In the genomic region with DNA sequence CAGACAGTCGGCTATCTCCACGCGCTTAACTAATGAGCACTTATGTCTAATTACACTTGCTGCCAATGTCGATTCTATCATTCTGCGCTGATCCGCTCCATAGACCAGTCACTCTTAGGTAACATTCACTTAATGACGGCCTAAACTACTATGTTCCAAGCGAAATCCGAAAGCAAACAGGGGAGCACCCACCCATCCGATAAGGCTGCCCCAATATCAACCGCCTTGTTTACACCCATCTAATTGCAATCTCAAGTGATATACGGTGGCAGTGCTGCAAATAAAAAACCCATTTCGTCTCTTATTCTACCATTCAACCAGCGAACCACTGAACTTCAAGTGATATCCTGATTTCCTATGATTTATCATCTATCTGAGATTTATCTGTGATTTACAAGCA, we compare ENCODE assay signal across 1 fruit fly cellular context.
TF ChIP-seq lines count a peak whose summit lies in the region.

No protein-coding gene starts in this region.

TF ChIP-seq in whole organism, embryonic, 481 proteins besides CTCF, POLR2A, EP300 and RAD21 (continued from another document and continues in another):
- TF ChIP-seq Mes4 (GFP tag; optimal IDR thresholded peaks at IDR 0.05; lab: Kevin White, UChicago) (no peak), pita (GFP tag; optimal IDR thresholded peaks at IDR 0.05; lab: Kevin White, UChicago) (no peak), Trl (optimal IDR thresholded peaks at IDR 0.05; lab: Kevin White, UChicago) (no peak), Trl (GFP tag; optimal IDR thresholded peaks at IDR 0.05; lab: Kevin White, UChicago) (no peak), tup (GFP tag; optimal IDR thresholded peaks at IDR 0.05; lab: Kevin White, UChicago) (no peak), rib (GFP tag; IDR thresholded peaks at IDR 0.05; lab: Robert Waterston, UW) (peak; percentile 51; the same call in 1 of the 2 replicates), pros (GFP tag; optimal IDR thresholded peaks at IDR 0.05; lab: Kevin White, UChicago) (no peak), CG3281 (GFP tag; optimal IDR thresholded peaks at IDR 0.05; lab: Kevin White, UChicago) (peak; percentile 64), amos (GFP tag; IDR thresholded peaks at IDR 0.05; lab: Robert Waterston, UW; ENCODE audit: partially characterized antibody) (no peak), Jarid2 (GFP tag; optimal IDR thresholded peaks at IDR 0.05; lab: Kevin White, UChicago) (peak; percentile 21), zf30C (GFP tag; optimal IDR thresholded peaks at IDR 0.05; lab: Kevin White, UChicago) (no peak), CG11560 (tag; IDR thresholded peaks at IDR 0.05; lab: Robert Waterston, UW) (no peak), Vsx1 (GFP tag; optimal IDR thresholded peaks at IDR 0.05; lab: Kevin White, UChicago) (no peak), tna (GFP tag; IDR thresholded peaks at IDR 0.05; lab: Robert Waterston, UW; ENCODE audit: partially characterized antibody) (no peak), Asciz (GFP tag; optimal IDR thresholded peaks at IDR 0.05; lab: Kevin White, UChicago) (peak; percentile 34), nmo (GFP tag; optimal IDR thresholded peaks at IDR 0.05; lab: Kevin White, UChicago) (no peak), CG8765 (GFP tag; IDR thresholded peaks at IDR 0.05; lab: Robert Waterston, UW) (no peak), slp2 (GFP tag; optimal IDR thresholded peaks at IDR 0.05; lab: Kevin White, UChicago) (no peak), fd3F (GFP tag; optimal IDR thresholded peaks at IDR 0.05; lab: Kevin White, UChicago) (peak; percentile 18), CG14014 (GFP tag; IDR thresholded peaks at IDR 0.05; lab: Robert Waterston, UW) (peak; percentile 13; the same call in 1 of the 2 replicates), sc (optimal IDR thresholded peaks at IDR 0.05; lab: Kevin White, UChicago) (no peak), sc (GFP tag; optimal IDR thresholded peaks at IDR 0.05; lab: Kevin White, UChicago) (no peak), yki (optimal IDR thresholded peaks at IDR 0.05; lab: Kevin White, UChicago) (no peak), CG11696 (GFP tag; IDR thresholded peaks at IDR 0.05; lab: Robert Waterston, UW) (no peak), CG11695 (GFP tag; IDR thresholded peaks at IDR 0.05; lab: Robert Waterston, UW) (no peak), CG15514 (GFP tag; optimal IDR thresholded peaks at IDR 0.05; lab: Kevin White, UChicago) (peak; percentile 72), luna (GFP tag; optimal IDR thresholded peaks at IDR 0.05; lab: Kevin White, UChicago) (peak; percentile 3), CG30020 (tag; optimal IDR thresholded peaks at IDR 0.05; lab: Kevin White, UChicago) (no peak), CG11085 (GFP tag; IDR thresholded peaks at IDR 0.05; lab: Robert Waterston, UW) (no peak), CG12236 (GFP tag; optimal IDR thresholded peaks at IDR 0.05; lab: Kevin White, UChicago) (no peak), ssp (GFP tag; IDR thresholded peaks at IDR 0.05; lab: Robert Waterston, UW) (no peak), CG3995 (GFP tag; optimal IDR thresholded peaks at IDR 0.05; lab: Kevin White, UChicago) (peak; percentile 4), CG9437 (GFP tag; optimal IDR thresholded peaks at IDR 0.05; lab: Kevin White, UChicago) (no peak), twi (tag; optimal IDR thresholded peaks at IDR 0.05; lab: Kevin White, UChicago) (no peak), Sry-β (GFP tag; optimal IDR thresholded peaks at IDR 0.05; lab: Kevin White, UChicago) (no peak), CG11723 (GFP tag; optimal IDR thresholded peaks at IDR 0.05; lab: Kevin White, UChicago) (no peak), gem (tag; optimal IDR thresholded peaks at IDR 0.05; lab: Kevin White, UChicago) (no peak), mam (GFP tag; optimal IDR thresholded peaks at IDR 0.05; lab: Kevin White, UChicago) (no peak), Dp (GFP tag; optimal IDR thresholded peaks at IDR 0.05; lab: Kevin White, UChicago) (no peak), MESR4 (GFP tag; optimal IDR thresholded peaks at IDR 0.05; lab: Kevin White, UChicago) (no peak), CG7987 (GFP tag; optimal IDR thresholded peaks at IDR 0.05; lab: Kevin White, UChicago) (peak; percentile 75), CG6689 (GFP tag; IDR thresholded peaks at IDR 0.05; lab: Robert Waterston, UW) (no peak), bbx (GFP tag; IDR thresholded peaks at IDR 0.05; lab: Robert Waterston, UW; ENCODE audit: partially characterized antibody) (no peak), HHEX (GFP tag; optimal IDR thresholded peaks at IDR 0.05; lab: Kevin White, UChicago) (peak; percentile 70), schlank (tag; optimal IDR thresholded peaks at IDR 0.05; lab: Kevin White, UChicago) (peak; percentile 38), gce (GFP tag; IDR thresholded peaks at IDR 0.05; lab: Robert Waterston, UW) (no peak), Max (GFP tag; optimal IDR thresholded peaks at IDR 0.05; lab: Kevin White, UChicago) (no peak), CG14050 (GFP tag; IDR thresholded peaks at IDR 0.05; lab: Robert Waterston, UW) (no peak), CG2120 (GFP tag; optimal IDR thresholded peaks at IDR 0.05; lab: Kevin White, UChicago) (peak; percentile 11), ase (GFP tag; IDR thresholded peaks at IDR 0.05; lab: Robert Waterston, UW) (no peak), CG17328 (GFP tag; IDR thresholded peaks at IDR 0.05; lab: Robert Waterston, UW) (no peak), hth (optimal IDR thresholded peaks at IDR 0.05; lab: Kevin White, UChicago) (no peak), H2.0 (GFP tag; IDR thresholded peaks at IDR 0.05; lab: Robert Waterston, UW) (no peak), Dll (GFP tag; IDR thresholded peaks at IDR 0.05; lab: Robert Waterston, UW; ENCODE audit: partially characterized antibody) (no peak), br (optimal IDR thresholded peaks at IDR 0.05; lab: Kevin White, UChicago) (no peak), CG5953 (GFP tag; IDR thresholded peaks at IDR 0.05; lab: Robert Waterston, UW) (no peak), CG10267 (tag; optimal IDR thresholded peaks at IDR 0.05; lab: Kevin White, UChicago) (no peak), ci (GFP tag; IDR thresholded peaks at IDR 0.05; lab: Robert Waterston, UW) (peak; percentile 36; the same call in 1 of the 3 replicates), CG4707 (GFP tag; optimal IDR thresholded peaks at IDR 0.05; lab: Kevin White, UChicago) (no peak), eyg (GFP tag; optimal IDR thresholded peaks at IDR 0.05; lab: Kevin White, UChicago) (peak; percentile 4), CG10209 (GFP tag; optimal IDR thresholded peaks at IDR 0.05; lab: Kevin White, UChicago) (peak; percentile 29), ERR (GFP tag; optimal IDR thresholded peaks at IDR 0.05; lab: Kevin White, UChicago) (no peak), CG34376 (GFP tag; optimal IDR thresholded peaks at IDR 0.05; lab: Kevin White, UChicago) (peak; percentile 66), sima (GFP tag; optimal IDR thresholded peaks at IDR 0.05; lab: Kevin White, UChicago) (no peak), knrl (GFP tag; IDR thresholded peaks at IDR 0.05; lab: Robert Waterston, UW; ENCODE audit: partially characterized antibody) (no peak), bcd (GFP tag; optimal IDR thresholded peaks at IDR 0.05; lab: Kevin White, UChicago) (no peak), gt (GFP tag; IDR thresholded peaks at IDR 0.05; lab: Robert Waterston, UW) (no peak), Xbp1 (GFP tag; optimal IDR thresholded peaks at IDR 0.05; lab: Kevin White, UChicago) (no peak), Mrtf (GFP tag; IDR thresholded peaks at IDR 0.05; lab: Robert Waterston, UW) (0 out of 3 replicates have a peak, but pooled peaks have one; percentile 24), CG7928 (GFP tag; optimal IDR thresholded peaks at IDR 0.05; lab: Kevin White, UChicago) (no peak), CG6765 (GFP tag; optimal IDR thresholded peaks at IDR 0.05; lab: Kevin White, UChicago) (peak; percentile 72), CG8281 (tag; optimal IDR thresholded peaks at IDR 0.05; lab: Kevin White, UChicago) (no peak), CG18619 (GFP tag; optimal IDR thresholded peaks at IDR 0.05; lab: Kevin White, UChicago) (no peak), Six4 (GFP tag; optimal IDR thresholded peaks at IDR 0.05; lab: Kevin White, UChicago) (no peak), lbe (GFP tag; optimal IDR thresholded peaks at IDR 0.05; lab: Kevin White, UChicago) (no peak), CG11093 (GFP tag; IDR thresholded peaks at IDR 0.05; lab: Robert Waterston, UW) (no peak), CG2678 (tag; optimal IDR thresholded peaks at IDR 0.05; lab: Kevin White, UChicago) (peak; percentile 59), bigmax (GFP tag; optimal IDR thresholded peaks at IDR 0.05; lab: Kevin White, UChicago) (no peak), CG12769 (tag; optimal IDR thresholded peaks at IDR 0.05; lab: Kevin White, UChicago) (peak; percentile 54), dmrt11E (tag; optimal IDR thresholded peaks at IDR 0.05; lab: Kevin White, UChicago) (no peak), run (tag; optimal IDR thresholded peaks at IDR 0.05; lab: Kevin White, UChicago) (no peak), dmrt99B (tag; optimal IDR thresholded peaks at IDR 0.05; lab: Kevin White, UChicago) (peak; percentile 5), sd (tag; optimal IDR thresholded peaks at IDR 0.05; lab: Kevin White, UChicago) (no peak), CG17361 (GFP tag; IDR thresholded peaks at IDR 0.05; lab: Robert Waterston, UW) (no peak), CG13624 (GFP tag; optimal IDR thresholded peaks at IDR 0.05; lab: Kevin White, UChicago) (no peak), CG16863 (GFP tag; optimal IDR thresholded peaks at IDR 0.05; lab: Kevin White, UChicago) (no peak), CoRest (tag; optimal IDR thresholded peaks at IDR 0.05; lab: Kevin White, UChicago) (no peak), Deaf1 (tag; optimal IDR thresholded peaks at IDR 0.05; lab: Kevin White, UChicago) (no peak), D (optimal IDR thresholded peaks at IDR 0.05; lab: Kevin White, UChicago) (no peak), D (GFP tag; optimal IDR thresholded peaks at IDR 0.05; lab: Kevin White, UChicago) (no peak), fu2 (GFP tag; optimal IDR thresholded peaks at IDR 0.05; lab: Kevin White, UChicago) (no peak), grn (GFP tag; optimal IDR thresholded peaks at IDR 0.05; lab: Kevin White, UChicago) (peak; percentile 40), CG17385 (GFP tag; optimal IDR thresholded peaks at IDR 0.05; lab: Kevin White, UChicago) (no peak), Hmr (GFP tag; optimal IDR thresholded peaks at IDR 0.05; lab: Kevin White, UChicago) (peak; percentile 62), wek (GFP tag; optimal IDR thresholded peaks at IDR 0.05; lab: Kevin White, UChicago) (peak; percentile 37), row (GFP tag; IDR thresholded peaks at IDR 0.05; lab: Robert Waterston, UW) (no peak), mirr (GFP tag; optimal IDR thresholded peaks at IDR 0.05; lab: Kevin White, UChicago) (peak; percentile 3), CG2875 (GFP tag; optimal IDR thresholded peaks at IDR 0.05; lab: Kevin White, UChicago) (no peak), Nf-YC (tag; optimal IDR thresholded peaks at IDR 0.05; lab: Kevin White, UChicago) (peak; percentile 51), seq (GFP tag; IDR thresholded peaks at IDR 0.05; lab: Robert Waterston, UW) (no peak), Side (GFP tag; optimal IDR thresholded peaks at IDR 0.05; lab: Kevin White, UChicago) (no peak), CG17802 (tag; optimal IDR thresholded peaks at IDR 0.05; lab: Kevin White, UChicago) (no peak), Fer3 (tag; optimal IDR thresholded peaks at IDR 0.05; lab: Kevin White, UChicago) (peak; percentile 31), caup (GFP tag; optimal IDR thresholded peaks at IDR 0.05; lab: Kevin White, UChicago; ENCODE audit: severe bottlenecking) (peak; percentile 70), Optix (GFP tag; IDR thresholded peaks at IDR 0.05; lab: Robert Waterston, UW) (no peak), CG8359 (GFP tag; optimal IDR thresholded peaks at IDR 0.05; lab: Kevin White, UChicago; ENCODE audit: borderline replicate concordance) (no peak), CG16779 (GFP tag; IDR thresholded peaks at IDR 0.05; lab: Robert Waterston, UW) (peak; percentile 59; the same call in 1 of the 2 replicates), sens (GFP tag; lab: Kevin White, UChicago) (no peak), ac (GFP tag; optimal IDR thresholded peaks at IDR 0.05; lab: Kevin White, UChicago) (no peak), CG2202 (tag; optimal IDR thresholded peaks at IDR 0.05; lab: Kevin White, UChicago) (no peak), sqz (GFP tag; optimal IDR thresholded peaks at IDR 0.05; lab: Kevin White, UChicago) (no peak), dpn (GFP tag; optimal IDR thresholded peaks at IDR 0.05; lab: Kevin White, UChicago) (peak in 1 of 2 experiments; percentile 16), CG17568 (GFP tag; optimal IDR thresholded peaks at IDR 0.05; lab: Kevin White, UChicago) (peak; percentile 27), onecut (GFP tag; IDR thresholded peaks at IDR 0.05; lab: Robert Waterston, UW) (no peak), CG8290 (GFP tag; optimal IDR thresholded peaks at IDR 0.05; lab: Kevin White, UChicago) (no peak), CG8290 (tag; optimal IDR thresholded peaks at IDR 0.05; lab: Kevin White, UChicago) (peak in 1 of 2 experiments; percentile 76), CG31388 (GFP tag; optimal IDR thresholded peaks at IDR 0.05; lab: Kevin White, UChicago) (no peak), phol (tag; optimal IDR thresholded peaks at IDR 0.05; lab: Kevin White, UChicago) (no peak), Hr51 (GFP tag; optimal IDR thresholded peaks at IDR 0.05; lab: Kevin White, UChicago) (no peak), Fer1 (GFP tag; optimal IDR thresholded peaks at IDR 0.05; lab: Kevin White, UChicago) (peak; percentile 86), CG18476 (GFP tag; optimal IDR thresholded peaks at IDR 0.05; lab: Kevin White, UChicago) (no peak), Tbp (GFP tag; optimal IDR thresholded peaks at IDR 0.05; lab: Kevin White, UChicago) (no peak), Dip2 (GFP tag; IDR thresholded peaks at IDR 0.05; lab: Robert Waterston, UW) (no peak), CHES-1-like (GFP tag; optimal IDR thresholded peaks at IDR 0.05; lab: Kevin White, UChicago) (no peak), sens-2 (GFP tag; IDR thresholded peaks at IDR 0.05; lab: Robert Waterston, UW) (no peak), CG12219 (GFP tag; optimal IDR thresholded peaks at IDR 0.05; lab: Kevin White, UChicago) (no peak), CG4360 (GFP tag; IDR thresholded peaks at IDR 0.05; lab: Robert Waterston, UW) (no peak), ab (GFP tag; optimal IDR thresholded peaks at IDR 0.05; lab: Kevin White, UChicago) (no peak), CG13775 (GFP tag; optimal IDR thresholded peaks at IDR 0.05; lab: Kevin White, UChicago) (no peak), ATbp (GFP tag; optimal IDR thresholded peaks at IDR 0.05; lab: Kevin White, UChicago) (peak; percentile 38), CG12659 (GFP tag; optimal IDR thresholded peaks at IDR 0.05; lab: Kevin White, UChicago) (peak; percentile 24), NfI (GFP tag; optimal IDR thresholded peaks at IDR 0.05; lab: Kevin White, UChicago) (no peak), CG13123 (GFP tag; optimal IDR thresholded peaks at IDR 0.05; lab: Kevin White, UChicago) (no peak)
